Worm (Caenorhabditis elegans): ENCODE results near the gene R02F2.9.
A peak's percentile ranks its signal among the peaks of the same experiment; 100 is the strongest.

R02F2.9 gene

DNA sequence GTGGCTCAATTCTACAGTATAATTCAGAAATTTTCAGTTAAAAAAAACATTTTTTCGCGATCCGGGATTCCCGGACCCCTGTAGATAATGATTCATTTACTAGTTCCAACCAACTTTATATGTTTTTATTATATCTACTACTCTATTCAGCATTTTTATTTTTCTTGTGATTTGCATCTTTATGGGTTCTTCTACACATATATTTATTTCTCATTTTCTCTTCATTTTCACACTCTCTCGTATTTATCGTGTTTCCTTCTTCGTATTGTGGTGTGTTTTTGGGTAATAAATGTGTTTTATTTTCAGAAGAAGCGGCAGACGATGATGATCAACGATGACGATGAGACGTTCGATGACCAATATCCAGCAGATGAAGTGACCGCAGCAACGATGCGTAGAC is 34.9 kb upstream of the R02F2.9 start, which contains the start of gene F48E8.2:
TSS of gene F48E8.2 (plus strand) at position 301 of the 400 bp plus-strand sequence.
- TF ChIP-seq T23F11.4 (GFP tag; optimal IDR thresholded peaks at IDR 0.05) (no peak), unc-3 (GFP tag; conservative IDR thresholded peaks at IDR 0.05) (no peak), unc-3 (tag; optimal IDR thresholded peaks at IDR 0.05) (no peak), odd-2 (tag; optimal IDR thresholded peaks at IDR 0.05) (no peak), ceh-9 (tag; optimal IDR thresholded peaks at IDR 0.05) (no peak), ceh-30 (tag; optimal IDR thresholded peaks at IDR 0.05) (no peak), unc-42 (tag; optimal IDR thresholded peaks at IDR 0.05) (no peak), hlh-15 (tag; optimal IDR thresholded peaks at IDR 0.05) (no peak)

DNA sequence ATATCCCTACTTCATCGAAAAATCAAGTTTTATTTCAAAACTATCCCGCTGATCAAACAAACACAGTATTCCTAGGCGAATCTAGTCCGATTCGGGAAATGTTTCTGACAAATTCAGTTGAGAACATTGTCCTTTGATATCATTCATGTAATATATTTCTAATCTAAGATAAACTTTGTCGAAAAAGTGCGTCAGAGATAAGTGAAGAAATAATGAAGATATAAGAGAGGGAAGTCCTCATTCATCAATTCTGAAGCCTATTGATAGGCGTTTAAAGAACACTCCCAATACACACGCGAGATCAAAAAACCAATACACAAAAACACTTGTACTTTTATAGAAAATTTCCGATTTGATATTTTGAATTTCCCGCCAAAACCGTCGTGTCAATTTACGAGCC is 34.1 kb upstream of the R02F2.9 start:
- TF ChIP-seq dmd-4 (tag; optimal IDR thresholded peaks at IDR 0.05; ENCODE audit: borderline replicate concordance) = no peak
- TF ChIP-seq pqm-1 (tag; optimal IDR thresholded peaks at IDR 0.05) = no peak
- no peak for TF ChIP-seq hlh-15 (tag; optimal IDR thresholded peaks at IDR 0.05)
- no peak for TF ChIP-seq ceh-30 (tag; optimal IDR thresholded peaks at IDR 0.05)
- TF ChIP-seq ceh-34 (tag; optimal IDR thresholded peaks at IDR 0.05) = no peak
- no peak for TF ChIP-seq ama-1 (optimal IDR thresholded peaks at IDR 0.05)
- no peak for TF ChIP-seq elt-2 (tag; optimal IDR thresholded peaks at IDR 0.05)
- TF ChIP-seq ceh-6 (GFP tag; optimal IDR thresholded peaks at IDR 0.05) = no peak
- TF ChIP-seq mec-3 (tag; optimal IDR thresholded peaks at IDR 0.05; ENCODE audit: borderline replicate concordance) = no peak
- TF ChIP-seq dve-1 (tag; optimal IDR thresholded peaks at IDR 0.05) = no peak
- no peak for TF ChIP-seq T23F11.4 (GFP tag; optimal IDR thresholded peaks at IDR 0.05)
- TF ChIP-seq C08G9.2 (tag; optimal IDR thresholded peaks at IDR 0.05) = no peak
- TF ChIP-seq ets-4 (tag; optimal IDR thresholded peaks at IDR 0.05) = no peak
- no peak for TF ChIP-seq nfya-1 (tag; optimal IDR thresholded peaks at IDR 0.05)
- no peak for TF ChIP-seq ceh-2 (tag; optimal IDR thresholded peaks at IDR 0.05)
- no peak for TF ChIP-seq pha-2 (tag; optimal IDR thresholded peaks at IDR 0.05)
- TF ChIP-seq syd-9 (tag; optimal IDR thresholded peaks at IDR 0.05) = no peak

DNA sequence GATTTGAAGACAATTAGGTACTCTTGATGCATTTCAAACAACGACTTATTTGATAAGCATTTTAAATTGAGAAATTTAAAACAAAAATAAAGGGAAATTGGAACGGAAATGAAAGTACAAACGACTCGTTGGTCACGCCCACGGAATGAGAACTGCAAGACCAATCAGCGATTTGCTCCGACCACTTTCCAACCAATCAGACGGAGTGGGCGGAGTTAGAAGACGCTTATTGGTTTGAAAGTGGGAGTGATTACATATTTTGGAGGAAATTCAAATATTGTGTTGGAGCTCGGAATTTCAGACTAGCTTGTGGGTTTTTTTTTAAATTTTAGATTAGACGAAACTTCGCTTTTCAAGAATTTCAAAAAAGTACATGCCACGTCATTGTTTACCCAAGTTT is 29.9 kb upstream of the R02F2.9 start:
- peak; percentile 96 for TF ChIP-seq nfya-1 (tag; optimal IDR thresholded peaks at IDR 0.05)
- no peak for TF ChIP-seq hlh-6 (tag; optimal IDR thresholded peaks at IDR 0.05)

DNA sequence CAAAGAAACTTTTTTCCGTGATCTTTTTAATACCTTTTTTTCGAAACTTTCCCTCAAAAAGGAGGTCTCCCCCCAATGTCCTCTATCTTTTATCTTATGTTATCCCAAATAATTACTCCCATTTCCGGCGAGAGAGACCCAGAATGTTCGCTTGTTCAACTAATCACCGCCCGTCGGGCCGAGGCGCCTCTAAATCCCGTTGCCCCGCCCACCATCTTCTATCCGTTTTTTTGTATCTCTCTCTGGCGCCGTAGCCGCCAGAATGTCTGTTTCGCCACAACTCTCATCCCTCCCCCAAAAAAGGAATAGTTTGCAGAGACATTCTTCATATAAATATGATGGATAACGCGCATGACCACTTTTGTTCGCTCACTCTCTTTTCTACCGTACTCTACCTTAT is 26.3 kb upstream of the R02F2.9 start:
- no peak for TF ChIP-seq hlh-30 (tag; optimal IDR thresholded peaks at IDR 0.05; ENCODE audit: insufficient read depth)
- no peak for TF ChIP-seq zip-5 (tag; optimal IDR thresholded peaks at IDR 0.05)
- no peak for TF ChIP-seq C08G9.2 (tag; optimal IDR thresholded peaks at IDR 0.05)
- no peak for TF ChIP-seq pha-4 (tag; optimal IDR thresholded peaks at IDR 0.05)
- no peak for TF ChIP-seq pag-3 (tag; optimal IDR thresholded peaks at IDR 0.05; ENCODE audit: borderline replicate concordance)
- TF ChIP-seq dmd-4 (tag; optimal IDR thresholded peaks at IDR 0.05; ENCODE audit: borderline replicate concordance) = no peak
- TF ChIP-seq nhr-11 (tag; optimal IDR thresholded peaks at IDR 0.05) = no peak
- TF ChIP-seq ceh-9 (tag; optimal IDR thresholded peaks at IDR 0.05) = no peak
- no peak for TF ChIP-seq pha-2 (tag; optimal IDR thresholded peaks at IDR 0.05)
- no peak for TF ChIP-seq rnt-1 (tag; optimal IDR thresholded peaks at IDR 0.05)
- TF ChIP-seq ref-2 (tag; optimal IDR thresholded peaks at IDR 0.05) = no peak
- TF ChIP-seq eyg-1 (tag; optimal IDR thresholded peaks at IDR 0.05) = no peak
- TF ChIP-seq elt-2 (tag; optimal IDR thresholded peaks at IDR 0.05) = no peak
- TF ChIP-seq gmeb-2 (tag; optimal IDR thresholded peaks at IDR 0.05) = no peak
- no peak for TF ChIP-seq pros-1 (tag; optimal IDR thresholded peaks at IDR 0.05)
- no peak for TF ChIP-seq pat-9 (tag; optimal IDR thresholded peaks at IDR 0.05)
- TF ChIP-seq nfya-1 (tag; optimal IDR thresholded peaks at IDR 0.05) = no peak
- TF ChIP-seq unc-42 (tag; optimal IDR thresholded peaks at IDR 0.05) = no peak

DNA sequence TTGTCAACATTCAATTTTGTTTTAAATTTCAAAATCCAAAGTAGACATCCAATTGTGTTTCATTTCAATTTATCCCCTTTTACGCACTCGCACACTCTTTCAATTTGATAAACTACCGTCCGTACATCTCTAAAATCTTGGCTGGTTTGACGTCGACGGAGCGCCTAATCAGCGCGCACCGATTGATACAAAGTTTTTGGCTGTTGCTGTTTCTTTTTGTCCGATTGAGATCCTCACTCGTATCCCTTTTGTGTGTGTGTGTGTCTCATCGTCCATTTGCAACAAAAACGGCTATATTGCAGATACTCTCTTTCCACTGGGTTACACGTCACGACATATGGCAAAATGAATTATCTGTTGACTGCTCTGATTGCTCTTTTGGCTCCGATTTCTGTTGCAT is 24.8 kb upstream of the R02F2.9 start, which contains the start of gene lon-1:
TSS of gene lon-1 (plus strand) at position 301 of the 400 bp plus-strand sequence.
- TF ChIP-seq hlh-6 (tag; optimal IDR thresholded peaks at IDR 0.05) = no peak
- TF ChIP-seq ceh-19 (GFP tag; optimal IDR thresholded peaks at IDR 0.05) = no peak
- no peak for TF ChIP-seq ceh-24 (tag; optimal IDR thresholded peaks at IDR 0.05)
- TF ChIP-seq nfya-1 (tag; optimal IDR thresholded peaks at IDR 0.05) = no peak
- TF ChIP-seq pag-3 (tag; optimal IDR thresholded peaks at IDR 0.05; ENCODE audit: borderline replicate concordance) = no peak
- TF ChIP-seq sdc-2 (tag; optimal IDR thresholded peaks at IDR 0.05) = no peak
- TF ChIP-seq lin-11 (tag; optimal IDR thresholded peaks at IDR 0.05) = no peak
- no peak for TF ChIP-seq tbx-2 (tag; optimal IDR thresholded peaks at IDR 0.05)
- no peak for TF ChIP-seq T23F11.4 (GFP tag; optimal IDR thresholded peaks at IDR 0.05)
- no peak for TF ChIP-seq ceh-6 (GFP tag; optimal IDR thresholded peaks at IDR 0.05)
- TF ChIP-seq fax-1 (tag; optimal IDR thresholded peaks at IDR 0.05) = no peak
- TF ChIP-seq ztf-16 (tag; optimal IDR thresholded peaks at IDR 0.05) = no peak
- TF ChIP-seq ceh-18 (tag; optimal IDR thresholded peaks at IDR 0.05) = no peak
- no peak for TF ChIP-seq sox-2 (GFP tag; IDR thresholded peaks at IDR 0.05)
- TF ChIP-seq hlh-30 (tag; optimal IDR thresholded peaks at IDR 0.05; ENCODE audit: insufficient read depth) = no peak
- no peak for TF ChIP-seq dmd-4 (tag; optimal IDR thresholded peaks at IDR 0.05; ENCODE audit: borderline replicate concordance)
- no peak for TF ChIP-seq npax-4 (tag; optimal IDR thresholded peaks at IDR 0.05)
- TF ChIP-seq pat-9 (tag; optimal IDR thresholded peaks at IDR 0.05) = no peak
- no peak for TF ChIP-seq K09A11.1 (tag; optimal IDR thresholded peaks at IDR 0.05; ENCODE audit: insufficient read depth)

Measured in whole organism, late embryonic.